Worm (Caenorhabditis elegans) whole organism, midembryonic: ENCODE data around the gene Y32H12A.7.

Source experiments
- T22C8.4 ChIP-seq: fragments of 200-800 bp; sonication (Bioruptor generic); IDR thresholded peaks from 2 replicates; pipeline ENCODE4 v1.3.6; 2022; ENCODE audit warnings: missing genetic modification characterization, missing compliant biosample characterization
- cog-1 ChIP-seq: sonication (generic microtip); optimal IDR thresholded peaks from 2 replicates; lab custom pipeline; 2016; ENCODE audit warnings: missing genetic modification characterization, missing compliant biosample characterization
- flt-1 ChIP-seq: fragments of 200-800 bp; sonication (Bioruptor generic); IDR thresholded peaks from 2 replicates; pipeline ENCODE4 v1.3.6; 2022; ENCODE audit warnings: missing genetic modification characterization, missing compliant biosample characterization
- klf-2 ChIP-seq: fragments of 200-800 bp; sonication (Bioruptor generic); conservative IDR thresholded peaks from 2 replicates; pipeline ENCODE4 v1.3.6; 2022; ENCODE audit warnings: missing genetic modification reagents, missing genetic modification characterization, missing compliant biosample characterization
- med-1 ChIP-seq: sonication (generic microtip); optimal IDR thresholded peaks from 2 replicates; lab custom pipeline; 2017; ENCODE audit warnings: missing genetic modification characterization, mild to moderate bottlenecking, missing compliant biosample characterization, antibody characterized with exemption, missing genetic modification reagents; ENCODE audit not compliant: insufficient read depth
- ref-1 ChIP-seq: fragments of 200-800 bp; sonication (Bioruptor generic); conservative IDR thresholded peaks from 2 replicates; pipeline ENCODE4 v1.3.6; 2022; ENCODE audit warnings: missing genetic modification reagents, missing genetic modification characterization, missing compliant biosample characterization
- tab-1 ChIP-seq: fragments of 200-800 bp; sonication (Bioruptor generic); IDR thresholded peaks from 2 replicates; pipeline ENCODE4 v1.3.6; 2022; ENCODE audit warnings: missing genetic modification characterization, missing compliant biosample characterization
- ztf-23 ChIP-seq: fragments of 200-800 bp; sonication (Bioruptor generic); IDR thresholded peaks from 2 replicates; pipeline ENCODE4 v1.3.6; 2022; ENCODE audit warnings: missing genetic modification reagents, missing genetic modification characterization, missing compliant biosample characterization
- ztf-29 ChIP-seq: fragments of 200-800 bp; sonication (Bioruptor generic); IDR thresholded peaks from 2 replicates; pipeline ENCODE4 v1.3.6; 2022; ENCODE audit warnings: missing genetic modification reagents, missing genetic modification characterization, missing compliant biosample characterization

Y32H12A.7 gene

DNA sequence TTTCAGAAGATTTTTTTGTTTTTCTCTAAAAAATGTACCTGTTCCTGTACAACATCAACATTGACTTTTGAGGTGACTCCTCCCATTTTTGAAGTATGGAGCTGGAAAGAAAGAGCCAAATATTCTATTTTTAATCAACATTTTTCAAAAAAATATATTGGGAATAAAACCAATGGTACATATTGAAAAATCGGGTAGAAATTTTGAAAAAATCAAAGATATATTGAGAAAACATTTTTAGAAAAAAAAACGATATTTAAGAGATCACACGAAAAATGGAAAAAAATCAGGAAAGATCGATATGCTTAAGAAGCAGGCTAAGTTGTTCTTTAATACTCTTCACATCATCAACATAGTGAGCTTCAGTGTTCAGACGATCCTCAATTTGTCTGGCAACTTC is 39.2 kb downstream of the Y32H12A.7 start, which contains the start of gene glrx-21:
Gene glrx-21, minus strand, starts transcription at position 101 of the 400 bp plus-strand sequence.
- TF ChIP-seq med-1 (GFP tag; lab: Kevin White, UChicago) = no peak
- TF ChIP-seq cog-1 (tag; lab: Kevin White, UChicago) = no peak
- TF ChIP-seq klf-2 (GFP tag; lab: Robert Waterston, UW) = no peak
- TF ChIP-seq T22C8.4 (GFP tag; lab: Robert Waterston, UW) = no peak
- TF ChIP-seq tab-1 (GFP tag; lab: Robert Waterston, UW) = no peak
- no peak for TF ChIP-seq ref-1 (GFP tag; lab: Robert Waterston, UW)

DNA sequence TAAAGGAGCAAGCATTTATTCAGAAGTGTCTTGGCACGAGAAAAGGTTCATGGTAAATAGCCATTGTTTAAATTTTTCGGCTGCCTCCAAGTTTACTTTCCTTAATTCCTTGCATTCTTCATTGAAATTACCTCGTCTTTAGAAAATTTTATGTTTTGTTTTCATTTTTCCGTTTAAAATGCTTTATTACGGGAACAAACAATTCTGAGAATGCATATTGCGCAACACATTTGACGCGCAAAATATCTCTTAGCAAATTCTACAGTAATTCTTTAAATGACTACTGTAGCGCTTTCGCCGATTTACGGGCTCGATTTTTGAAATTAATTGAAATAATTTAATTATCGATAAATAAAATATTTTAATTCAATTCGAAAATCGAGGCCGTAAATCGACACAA is 40.7 kb downstream of the Y32H12A.7 start:
- TF ChIP-seq klf-2 (GFP tag; lab: Robert Waterston, UW) (no peak), cog-1 (tag; lab: Kevin White, UChicago) (no peak), flt-1 (GFP tag; lab: Robert Waterston, UW) (no peak), ztf-29 (no peak), ztf-23 (GFP tag; lab: Robert Waterston, UW) (no peak), tab-1 (GFP tag; lab: Robert Waterston, UW) (no peak), T22C8.4 (GFP tag; lab: Robert Waterston, UW) (no peak), med-1 (GFP tag; lab: Kevin White, UChicago) (no peak), ref-1 (GFP tag; lab: Robert Waterston, UW) (no peak)

DNA sequence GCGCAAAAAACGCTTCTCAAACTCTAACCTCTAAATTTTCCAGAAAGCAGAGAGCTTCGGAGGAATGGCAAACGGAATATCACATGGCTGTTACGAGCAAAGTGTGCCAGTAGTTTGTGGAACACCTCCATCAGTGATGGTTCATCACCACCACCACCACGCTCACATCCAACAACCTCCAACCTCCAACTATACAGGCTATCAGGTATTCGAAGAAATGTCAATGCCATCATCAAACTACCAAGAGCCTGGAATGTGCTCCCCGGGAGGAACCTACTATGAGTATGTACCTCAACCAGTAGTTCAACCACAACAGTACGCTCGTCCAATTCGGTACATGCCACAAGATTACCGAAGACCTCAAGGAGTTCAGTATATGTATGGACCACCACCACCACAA is 41.7 kb downstream of the Y32H12A.7 start:
- no peak for TF ChIP-seq ztf-23 (GFP tag; lab: Robert Waterston, UW)
- TF ChIP-seq flt-1 (GFP tag; lab: Robert Waterston, UW) = no peak
- no peak for TF ChIP-seq tab-1 (GFP tag; lab: Robert Waterston, UW)
- TF ChIP-seq cog-1 (tag; lab: Kevin White, UChicago) = no peak
- TF ChIP-seq ref-1 (GFP tag; lab: Robert Waterston, UW) = no peak
- no peak for TF ChIP-seq ztf-29
- TF ChIP-seq med-1 (GFP tag; lab: Kevin White, UChicago) = no peak
- TF ChIP-seq klf-2 (GFP tag; lab: Robert Waterston, UW) = no peak
- TF ChIP-seq T22C8.4 (GFP tag; lab: Robert Waterston, UW) = no peak

DNA sequence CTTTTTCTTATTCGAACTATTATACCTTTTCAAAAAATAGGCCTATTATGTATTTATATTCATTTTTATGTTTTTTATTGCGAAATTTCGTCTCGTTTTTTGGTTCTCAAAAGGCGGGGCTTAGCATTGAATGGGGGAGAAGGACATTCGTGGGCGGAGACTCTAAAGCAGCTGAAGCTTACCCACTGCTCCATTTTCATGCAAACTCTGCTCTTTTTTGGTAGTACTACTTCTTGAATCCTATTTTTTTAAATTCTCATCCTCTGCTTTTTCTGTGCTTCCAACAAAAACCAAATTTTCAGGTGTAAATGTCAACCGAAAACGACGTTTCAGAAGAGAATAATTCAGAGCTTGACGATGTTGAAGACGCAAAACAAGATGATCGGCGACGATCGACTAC is 43.8 kb downstream of the Y32H12A.7 start, which contains the start of gene ZK121.2:
Gene ZK121.2, plus strand, starts transcription at position 301 of the 400 bp plus-strand sequence.
- no peak for TF ChIP-seq T22C8.4 (GFP tag; lab: Robert Waterston, UW)
- no peak for TF ChIP-seq ref-1 (GFP tag; lab: Robert Waterston, UW)
- no peak for TF ChIP-seq tab-1 (GFP tag; lab: Robert Waterston, UW)

DNA sequence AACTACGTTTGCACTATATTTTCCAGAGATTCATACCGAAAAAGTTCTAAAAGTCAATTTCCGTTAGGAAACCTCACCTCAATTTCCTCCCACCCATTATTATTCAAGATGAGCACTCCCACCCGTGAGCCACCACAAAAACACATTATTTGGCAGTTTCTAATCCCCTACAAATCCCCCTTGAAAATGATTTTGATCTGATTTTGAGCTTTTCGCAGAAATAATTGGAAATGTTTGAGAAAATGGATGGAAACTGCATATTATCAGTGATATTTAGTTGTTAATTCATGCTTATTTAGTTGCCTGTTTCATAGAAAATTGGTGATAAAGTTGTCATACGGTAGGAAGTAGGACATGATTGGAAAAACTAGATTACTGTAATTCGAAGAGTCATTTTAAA is 44.7 kb downstream of the Y32H12A.7 start:
- TF ChIP-seq ztf-23 (GFP tag; lab: Robert Waterston, UW) (no peak), cog-1 (tag; lab: Kevin White, UChicago) (no peak), klf-2 (GFP tag; lab: Robert Waterston, UW) (no peak), med-1 (GFP tag; lab: Kevin White, UChicago) (no peak), ztf-29 (no peak), ref-1 (GFP tag; lab: Robert Waterston, UW) (no peak), tab-1 (GFP tag; lab: Robert Waterston, UW) (no peak), flt-1 (GFP tag; lab: Robert Waterston, UW) (no peak), T22C8.4 (GFP tag; lab: Robert Waterston, UW) (no peak)

DNA sequence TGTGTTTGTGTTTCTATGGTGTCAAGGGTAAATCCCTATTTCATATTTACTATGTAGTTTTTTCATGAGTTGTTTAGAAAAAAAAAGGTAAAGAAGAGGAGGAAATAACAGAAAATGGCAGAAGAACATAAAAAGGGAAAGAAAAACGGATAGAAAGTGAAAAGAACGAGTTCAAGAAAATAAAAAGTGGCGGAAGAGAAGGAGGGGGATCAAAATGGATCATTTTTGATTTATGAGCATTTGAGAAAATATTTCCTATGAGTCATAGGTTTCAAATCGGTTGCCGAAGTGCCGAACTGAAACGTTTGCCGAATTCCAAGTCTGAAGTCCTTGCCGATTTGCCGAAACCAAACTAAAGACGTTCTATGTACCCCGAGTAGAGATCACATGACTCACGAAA is 46.4 kb downstream of the Y32H12A.7 start:
- TF ChIP-seq ztf-29 (no peak), tab-1 (GFP tag; lab: Robert Waterston, UW) (no peak), cog-1 (tag; lab: Kevin White, UChicago) (no peak), med-1 (GFP tag; lab: Kevin White, UChicago) (no peak), klf-2 (GFP tag; lab: Robert Waterston, UW) (no peak), flt-1 (GFP tag; lab: Robert Waterston, UW) (no peak), ztf-23 (GFP tag; lab: Robert Waterston, UW) (no peak), T22C8.4 (GFP tag; lab: Robert Waterston, UW) (no peak), ref-1 (GFP tag; lab: Robert Waterston, UW) (no peak)

DNA sequence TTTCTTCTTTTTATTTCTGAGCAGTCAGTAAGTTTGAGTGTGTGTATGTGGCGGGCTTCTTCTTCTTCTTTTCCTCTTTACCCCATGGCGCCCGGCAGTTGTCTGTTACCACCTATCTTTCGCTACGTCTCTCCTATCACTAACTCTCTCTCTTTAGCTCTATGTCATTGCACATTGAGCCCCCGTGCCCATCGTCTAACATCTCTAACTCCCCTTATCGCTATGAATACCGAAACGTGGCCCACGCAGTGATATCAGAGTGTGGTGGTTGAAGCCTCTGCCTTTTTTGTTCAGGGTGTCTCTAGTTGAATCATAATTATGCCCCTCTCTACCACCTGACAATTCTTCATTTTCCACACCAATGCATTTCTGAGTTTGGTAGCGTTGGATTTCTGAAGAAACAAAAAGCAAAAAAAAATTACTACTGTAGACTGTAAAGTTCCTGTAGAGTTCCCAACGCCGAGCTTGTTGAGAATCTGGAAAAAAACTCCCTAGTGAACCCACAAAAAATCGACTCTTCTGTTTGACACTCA is 50.6 kb downstream of the Y32H12A.7 start:
- TF ChIP-seq med-1 (GFP tag; lab: Kevin White, UChicago) = no peak
- TF ChIP-seq T22C8.4 (GFP tag; lab: Robert Waterston, UW) = no peak
- TF ChIP-seq ztf-23 (GFP tag; lab: Robert Waterston, UW) = no peak
- no peak for TF ChIP-seq klf-2 (GFP tag; lab: Robert Waterston, UW)
- no peak for TF ChIP-seq tab-1 (GFP tag; lab: Robert Waterston, UW)
- TF ChIP-seq ztf-29 = no peak
- TF ChIP-seq cog-1 (tag; lab: Kevin White, UChicago) = no peak
- no peak for TF ChIP-seq ref-1 (GFP tag; lab: Robert Waterston, UW)
- no peak for TF ChIP-seq flt-1 (GFP tag; lab: Robert Waterston, UW)
